Fruit fly (Drosophila melanogaster): Measurements from ENCODE around the gene CG42692.

CG42692 gene

dm6 chr2L:14024746-14025105 is 16.8 kb downstream of the CG42692 start (continued):
- no peak for TF ChIP-seq Bgb (GFP tag; IDR thresholded peaks at IDR 0.05; ENCODE audit: partially characterized antibody)
- no peak for TF ChIP-seq CG6765 (GFP tag; optimal IDR thresholded peaks at IDR 0.05)
- TF ChIP-seq D (optimal IDR thresholded peaks at IDR 0.05), result no peak
- TF ChIP-seq D (GFP tag; optimal IDR thresholded peaks at IDR 0.05), result no peak
- TF ChIP-seq ap (GFP tag; IDR thresholded peaks at IDR 0.05), result no peak
- TF ChIP-seq CG8924 (tag; optimal IDR thresholded peaks at IDR 0.05), result no peak
- TF ChIP-seq slou (GFP tag; optimal IDR thresholded peaks at IDR 0.05), result no peak
- peak in 1 of 2 experiments; percentile 92 for TF ChIP-seq Pdp1 (GFP tag; optimal IDR thresholded peaks at IDR 0.05)
- peak; percentile 84 for TF ChIP-seq row (GFP tag; IDR thresholded peaks at IDR 0.05)
- TF ChIP-seq croc (GFP tag; conservative IDR thresholded peaks at IDR 0.05), result no peak
- no peak for TF ChIP-seq vfl (GFP tag; optimal IDR thresholded peaks at IDR 0.05)
- no peak for TF ChIP-seq CG9932 (GFP tag; IDR thresholded peaks at IDR 0.05)
- TF ChIP-seq TFAM (GFP tag; optimal IDR thresholded peaks at IDR 0.05), result no peak
- no peak for TF ChIP-seq CG8765 (GFP tag; IDR thresholded peaks at IDR 0.05)
- peak; percentile 3 for TF ChIP-seq tin (GFP tag; optimal IDR thresholded peaks at IDR 0.05)
- TF ChIP-seq peb (GFP tag; IDR thresholded peaks at IDR 0.05), result no peak
- no peak for TF ChIP-seq rib (GFP tag; IDR thresholded peaks at IDR 0.05)
- peak; percentile 58 for TF ChIP-seq fd96Cb (tag; optimal IDR thresholded peaks at IDR 0.05)
- TF ChIP-seq CG11696 (GFP tag; IDR thresholded peaks at IDR 0.05), result no peak
- TF ChIP-seq Mes4 (GFP tag; optimal IDR thresholded peaks at IDR 0.05), result no peak
- TF ChIP-seq CG14050 (GFP tag; IDR thresholded peaks at IDR 0.05), result no peak
- TF ChIP-seq CG30403 (GFP tag; optimal IDR thresholded peaks at IDR 0.05), result peak; percentile 67
- no peak for TF ChIP-seq scrt (GFP tag; optimal IDR thresholded peaks at IDR 0.05)
- TF ChIP-seq CG9876 (GFP tag; optimal IDR thresholded peaks at IDR 0.05), result no peak
- TF ChIP-seq CG11560 (tag; IDR thresholded peaks at IDR 0.05), result no peak
- no peak for TF ChIP-seq her (GFP tag; optimal IDR thresholded peaks at IDR 0.05)
- TF ChIP-seq org-1 (GFP tag; optimal IDR thresholded peaks at IDR 0.05), result no peak
- TF ChIP-seq tio (GFP tag; optimal IDR thresholded peaks at IDR 0.05), result no peak
- peak; percentile 31 for TF ChIP-seq CG1602 (GFP tag; optimal IDR thresholded peaks at IDR 0.05)
- TF ChIP-seq dan (GFP tag; IDR thresholded peaks at IDR 0.05), result no peak
- no peak for TF ChIP-seq CG3281 (GFP tag; optimal IDR thresholded peaks at IDR 0.05)
- TF ChIP-seq CG34224 (GFP tag; IDR thresholded peaks at IDR 0.05; ENCODE audit: partially characterized antibody), result no peak
- peak; percentile 61 for TF ChIP-seq CG10979 (tag; optimal IDR thresholded peaks at IDR 0.05)
- TF ChIP-seq hkb (optimal IDR thresholded peaks at IDR 0.05), result no peak
- TF ChIP-seq hkb (GFP tag; IDR thresholded peaks at IDR 0.05), result no peak
- no peak for TF ChIP-seq dati (GFP tag; IDR thresholded peaks at IDR 0.05)
- TF ChIP-seq CG10267 (tag; optimal IDR thresholded peaks at IDR 0.05), result peak; percentile 29
- no peak for TF ChIP-seq CG3407 (GFP tag; optimal IDR thresholded peaks at IDR 0.05)
- no peak for TF ChIP-seq CG7372 (GFP tag; IDR thresholded peaks at IDR 0.05)
- peak; percentile 30 for TF ChIP-seq CG8388 (GFP tag; optimal IDR thresholded peaks at IDR 0.05)
- TF ChIP-seq CG15073 (GFP tag; optimal IDR thresholded peaks at IDR 0.05), result no peak
- no peak for TF ChIP-seq CG34422 (GFP tag; IDR thresholded peaks at IDR 0.05)
- no peak for TF ChIP-seq Six4 (GFP tag; optimal IDR thresholded peaks at IDR 0.05)
- TF ChIP-seq CG2116 (GFP tag; optimal IDR thresholded peaks at IDR 0.05), result no peak
- no peak for TF ChIP-seq CG7745 (tag; optimal IDR thresholded peaks at IDR 0.05)
- TF ChIP-seq CG10321 (GFP tag; IDR thresholded peaks at IDR 0.05), result no peak
- TF ChIP-seq sisA (GFP tag; IDR thresholded peaks at IDR 0.05), result peak; percentile 50
- TF ChIP-seq en (GFP tag; optimal IDR thresholded peaks at IDR 0.05), result peak; percentile 23
- no peak for TF ChIP-seq nau (GFP tag; optimal IDR thresholded peaks at IDR 0.05)
- TF ChIP-seq ac (GFP tag; optimal IDR thresholded peaks at IDR 0.05), result no peak
- TF ChIP-seq Antp (GFP tag; optimal IDR thresholded peaks at IDR 0.05), result no peak
- peak; percentile 56 for TF ChIP-seq Ptx1 (GFP tag; IDR thresholded peaks at IDR 0.05)
- TF ChIP-seq CG13287 (GFP tag; IDR thresholded peaks at IDR 0.05; ENCODE audit: partially characterized antibody), result no peak
- no peak for TF ChIP-seq slp2 (GFP tag; optimal IDR thresholded peaks at IDR 0.05)
